Worm (Caenorhabditis elegans) whole organism, L2 larva: ENCODE measurements around the gene Y44A6D.1.

Source experiments
- elt-3 ChIP-seq: sonication (generic microtip); optimal IDR thresholded peaks from 2 replicates; lab custom pipeline; 2017; ENCODE audit warnings: missing biosample characterization, missing genetic modification characterization
- mab-5 ChIP-seq: fragments of 150-350 bp; optimal IDR thresholded peaks from 2 replicates; lab custom pipeline; 2014; ENCODE audit warnings: missing biosample characterization, missing genetic modification characterization
- nhr-12 ChIP-seq: fragments of 150-350 bp; optimal IDR thresholded peaks from 2 replicates; lab custom pipeline; 2014; ENCODE audit warnings: missing biosample characterization, missing genetic modification characterization
- unc-39 ChIP-seq: fragments of 150-350 bp; optimal IDR thresholded peaks from 2 replicates; lab custom pipeline; 2014; ENCODE audit warnings: missing biosample characterization, missing genetic modification characterization
- zag-1 ChIP-seq: fragments of 150-350 bp; optimal IDR thresholded peaks from 2 replicates; lab custom pipeline; 2014; ENCODE audit warnings: missing biosample characterization, missing genetic modification characterization
- ztf-4 ChIP-seq: fragments of 150-350 bp; optimal IDR thresholded peaks from 2 replicates; lab custom pipeline; 2014; ENCODE audit warnings: missing biosample characterization, missing genetic modification characterization

ce11 chrV:20813646-20814045, 23.8 kb upstream of the Y44A6D.1 start:
- no peak for TF ChIP-seq ztf-4 (tag; lab: Kevin White, UChicago)
- TF ChIP-seq nhr-12 (tag; lab: Kevin White, UChicago): no peak
- TF ChIP-seq mab-5: no peak
- TF ChIP-seq unc-39: no peak
- TF ChIP-seq elt-3 (tag; lab: Kevin White, UChicago): no peak
- TF ChIP-seq zag-1 (tag; lab: Kevin White, UChicago): no peak
